Fruit fly (Drosophila melanogaster) whole organism, embryonic: ENCODE results near the gene Gk2.

ENCODE experiments used
- Abd-B ChIP-seq: fragments of 200-800 bp; sonication (Bioruptor generic); optimal IDR thresholded peaks from 2 replicates; lab custom pipeline; 2018; ENCODE audit warnings: missing biosample characterization, mild to moderate bottlenecking, missing genetic modification characterization, moderate library complexity
- Adf1 ChIP-seq: fragments of 200-800 bp; sonication (Bioruptor generic); IDR thresholded peaks from 2 replicates; pipeline ENCODE4 v1.3.6; 2022; ENCODE audit warnings: missing biosample characterization, missing genetic modification characterization
- CG10565 ChIP-seq: fragments of 200-800 bp; sonication (Bioruptor generic); optimal IDR thresholded peaks from 3 replicates; lab custom pipeline; 2016; ENCODE audit warnings: missing biosample characterization, mild to moderate bottlenecking, missing genetic modification characterization
- CG12071 ChIP-seq: fragments of 200-800 bp; sonication (Bioruptor generic); optimal IDR thresholded peaks from 3 replicates; lab custom pipeline; 2018; ENCODE audit warnings: missing biosample characterization, mild to moderate bottlenecking, missing genetic modification characterization
- CG13424 ChIP-seq: fragments of 200-800 bp; sonication (Bioruptor generic); optimal IDR thresholded peaks from 2 replicates; lab custom pipeline; 2019; ENCODE audit warnings: missing biosample characterization, mild to moderate bottlenecking, missing genetic modification characterization, moderate library complexity
- CG14667 ChIP-seq: fragments of 200-800 bp; sonication (Bioruptor generic); IDR thresholded peaks from 2 replicates; pipeline ENCODE4 v1.3.6; 2022; ENCODE audit warnings: missing biosample characterization, missing genetic modification characterization
- CG1603 ChIP-seq: fragments of 200-800 bp; sonication (Bioruptor generic); optimal IDR thresholded peaks from 2 replicates; lab custom pipeline; 2019; ENCODE audit warnings: missing biosample characterization, mild to moderate bottlenecking, missing genetic modification characterization, moderate library complexity
- CG17385 ChIP-seq: fragments of 200-800 bp; sonication (Bioruptor generic); optimal IDR thresholded peaks from 3 replicates; lab custom pipeline; 2018; ENCODE audit warnings: missing biosample characterization, mild to moderate bottlenecking, missing genetic modification characterization
- CG18011 ChIP-seq: fragments of 200-800 bp; sonication (Bioruptor generic); optimal IDR thresholded peaks from 2 replicates; lab custom pipeline; 2017; ENCODE audit warnings: missing biosample characterization, missing genetic modification characterization, mild to moderate bottlenecking, moderate library complexity, missing genotype
- CG18262 ChIP-seq: fragments of 200-800 bp; optimal IDR thresholded peaks from 3 replicates; lab custom pipeline; 2019; ENCODE audit warnings: missing biosample characterization, mild to moderate bottlenecking, missing genetic modification characterization, moderate library complexity
- CG18619 ChIP-seq: fragments of 200-800 bp; sonication (Bioruptor generic); optimal IDR thresholded peaks from 3 replicates; lab custom pipeline; 2017; ENCODE audit warnings: missing biosample characterization, mild to moderate bottlenecking, missing genetic modification characterization
- CG2678 ChIP-seq: fragments of 200-800 bp; sonication (Bioruptor generic); optimal IDR thresholded peaks from 3 replicates; lab custom pipeline; 2019; ENCODE audit warnings: missing biosample characterization, mild to moderate bottlenecking, missing genetic modification characterization, moderate library complexity
- CG31224 ChIP-seq: fragments of 200-800 bp; sonication (Bioruptor generic); IDR thresholded peaks from 2 replicates; pipeline ENCODE4 v1.3.6; 2022; ENCODE audit warnings: missing biosample characterization, missing genetic modification characterization
- CG31441 ChIP-seq: fragments of 200-800 bp; sonication (Bioruptor generic); IDR thresholded peaks from 2 replicates; pipeline ENCODE4 v1.3.6; 2022; ENCODE audit warnings: missing biosample characterization, missing genetic modification characterization
- CG34224 ChIP-seq: fragments of 200-800 bp; sonication (Bioruptor generic); IDR thresholded peaks from 3 replicates; pipeline ENCODE4 v1.3.6; 2022; ENCODE audit warnings: missing biosample characterization, missing genetic modification characterization; ENCODE audit not compliant: partially characterized antibody
- CG3726 ChIP-seq: fragments of 200-800 bp; sonication (Bioruptor generic); IDR thresholded peaks from 3 replicates; pipeline ENCODE4, ENCODE4 v1.3.6; 2022; ENCODE audit warnings: missing biosample characterization, missing genetic modification characterization
- CG4282 ChIP-seq: fragments of 200-800 bp; sonication (Bioruptor generic); optimal IDR thresholded peaks from 2 replicates; lab custom pipeline; 2016; ENCODE audit warnings: missing biosample characterization, missing genetic modification characterization
- CG4328 ChIP-seq: fragments of 200-800 bp; sonication (Bioruptor generic); optimal IDR thresholded peaks from 3 replicates; lab custom pipeline; 2017; ENCODE audit warnings: missing biosample characterization, missing genetic modification reagents, missing genetic modification characterization
- CG43689 ChIP-seq: fragments of 200-800 bp; sonication (Bioruptor generic); IDR thresholded peaks from 2 replicates; pipeline ENCODE4 v1.3.6; 2022; ENCODE audit warnings: missing biosample characterization, missing genetic modification characterization
- CG4424 ChIP-seq: fragments of 200-800 bp; sonication (Bioruptor generic); optimal IDR thresholded peaks from 3 replicates; lab custom pipeline; 2016; ENCODE audit warnings: missing biosample characterization, missing genetic modification characterization
- CG6654 ChIP-seq: fragments of 200-800 bp; sonication (Bioruptor generic); optimal IDR thresholded peaks from 2 replicates; lab custom pipeline; 2017; ENCODE audit warnings: missing biosample characterization, mild to moderate bottlenecking, missing genetic modification characterization
- CG7928 ChIP-seq: fragments of 200-800 bp; sonication (Bioruptor generic); optimal IDR thresholded peaks from 2 replicates; lab custom pipeline; 2017; ENCODE audit warnings: missing biosample characterization, mild to moderate bottlenecking, missing genetic modification characterization
- Dref ChIP-seq: fragments of 200-800 bp; sonication (Bioruptor generic); IDR thresholded peaks from 2 replicates; pipeline ENCODE4 v1.3.6; 2022; ENCODE audit warnings: missing biosample characterization, missing genetic modification characterization
- Hmx ChIP-seq: fragments of 200-800 bp; sonication (Bioruptor generic); optimal IDR thresholded peaks from 2 replicates; lab custom pipeline; 2016; ENCODE audit warnings: missing biosample characterization, missing genetic modification characterization
- Oaz ChIP-seq: fragments of 200-800 bp; sonication (Bioruptor generic); IDR thresholded peaks from 2 replicates; pipeline ENCODE4 v1.3.6; 2022; ENCODE audit warnings: missing biosample characterization, missing genetic modification characterization
- Opbp ChIP-seq: fragments of 200-800 bp; sonication (Bioruptor generic); IDR thresholded peaks from 3 replicates; pipeline ENCODE4 v1.3.6; 2022; ENCODE audit warnings: missing biosample characterization, missing genetic modification characterization; ENCODE audit not compliant: partially characterized antibody
- Rfx ChIP-seq: fragments of 200-800 bp; sonication (Bioruptor generic); IDR thresholded peaks from 2 replicates; pipeline ENCODE4 v1.3.6; 2022; ENCODE audit warnings: missing biosample characterization, missing genetic modification characterization
- Rx ChIP-seq: fragments of 200-800 bp; sonication (Bioruptor generic); IDR thresholded peaks from 2 replicates; pipeline ENCODE4 v1.3.6; 2022; ENCODE audit warnings: missing biosample characterization, missing genetic modification characterization
- Side ChIP-seq: fragments of 200-800 bp; sonication (Bioruptor generic); optimal IDR thresholded peaks from 2 replicates; lab custom pipeline; 2016; ENCODE audit warnings: missing biosample characterization, missing genetic modification characterization
- Sox102F ChIP-seq: fragments of 200-800 bp; sonication (Bioruptor generic); optimal IDR thresholded peaks from 2 replicates; lab custom pipeline; 2018; ENCODE audit warnings: missing biosample characterization, mild to moderate bottlenecking, missing genetic modification characterization, moderate library complexity
- Sry-δ ChIP-seq: fragments of 200-800 bp; sonication (Bioruptor generic); optimal IDR thresholded peaks from 2 replicates; lab custom pipeline; 2016; ENCODE audit warnings: missing biosample characterization, missing genetic modification characterization
- bowl ChIP-seq: fragments of 200-800 bp; sonication (Bioruptor generic); IDR thresholded peaks from 2 replicates; pipeline ENCODE4 v1.3.6; 2022; ENCODE audit warnings: missing biosample characterization, missing genetic modification characterization
- corto ChIP-seq: fragments of 200-800 bp; sonication (Bioruptor generic); optimal IDR thresholded peaks from 2 replicates; lab custom pipeline; 2016; ENCODE audit warnings: missing biosample characterization, mild to moderate bottlenecking, missing genetic modification characterization, moderate library complexity
- dimm ChIP-seq: fragments of 200-800 bp; sonication (Bioruptor generic); IDR thresholded peaks from 2 replicates; pipeline ENCODE4 v1.3.6; 2022; ENCODE audit warnings: missing biosample characterization, missing genetic modification characterization
- dpn ChIP-seq, 2 experiments: fragments of 200-800 bp; sonication (Bioruptor generic); optimal IDR thresholded peaks; 3 replicates each; lab custom pipeline; 2016; ENCODE audit warnings: missing biosample characterization in 2 of 2, missing genetic modification characterization in 2 of 2
- ewg ChIP-seq: fragments of 200-800 bp; sonication (Bioruptor generic); optimal IDR thresholded peaks from 3 replicates; lab custom pipeline; 2017; ENCODE audit warnings: mild to moderate bottlenecking, missing biosample characterization, missing genetic modification reagents, missing genetic modification characterization
- exex ChIP-seq: fragments of 200-800 bp; sonication (Bioruptor generic); optimal IDR thresholded peaks from 4 replicates; lab custom pipeline; 2018; ENCODE audit warnings: missing biosample characterization, mild to moderate bottlenecking, missing genetic modification characterization, moderate library complexity
- fu2 ChIP-seq: fragments of 200-800 bp; sonication (Bioruptor generic); optimal IDR thresholded peaks from 2 replicates; lab custom pipeline; 2016; ENCODE audit warnings: missing biosample characterization, missing genetic modification characterization
- gt ChIP-seq: fragments of 200-800 bp; sonication (Bioruptor generic); IDR thresholded peaks from 2 replicates; pipeline ENCODE4 v1.3.6; 2022; ENCODE audit warnings: missing biosample characterization, missing genetic modification characterization
- hbn ChIP-seq: fragments of 200-800 bp; sonication (Bioruptor generic); IDR thresholded peaks from 2 replicates; pipeline ENCODE4 v1.3.6; 2022; ENCODE audit warnings: missing biosample characterization, missing genetic modification characterization; ENCODE audit not compliant: partially characterized antibody
- kah ChIP-seq: fragments of 200-800 bp; sonication (Bioruptor generic); optimal IDR thresholded peaks from 2 replicates; lab custom pipeline; 2018; ENCODE audit warnings: missing biosample characterization, mild to moderate bottlenecking, missing genetic modification characterization
- nau ChIP-seq: fragments of 200-800 bp; sonication (Bioruptor generic); optimal IDR thresholded peaks from 3 replicates; lab custom pipeline; 2017; ENCODE audit warnings: missing biosample characterization, mild to moderate bottlenecking, missing genetic modification characterization, missing genetic modification reagents
- nmo ChIP-seq: fragments of 200-800 bp; sonication (Bioruptor generic); optimal IDR thresholded peaks from 2 replicates; lab custom pipeline; 2018; ENCODE audit warnings: missing biosample characterization, mild to moderate bottlenecking, missing genetic modification characterization, moderate library complexity
- phol ChIP-seq: fragments of 200-800 bp; sonication (Bioruptor generic); optimal IDR thresholded peaks from 3 replicates; lab custom pipeline; 2018; ENCODE audit warnings: missing biosample characterization, mild to moderate bottlenecking, missing genetic modification characterization, moderate library complexity
- pzg ChIP-seq: fragments of 200-800 bp; sonication (Bioruptor generic); optimal IDR thresholded peaks from 3 replicates; lab custom pipeline; 2018; ENCODE audit warnings: missing biosample characterization, mild to moderate bottlenecking, missing genetic modification characterization, moderate library complexity
- ro ChIP-seq: fragments of 200-800 bp; sonication (Bioruptor generic); IDR thresholded peaks from 2 replicates; pipeline ENCODE4 v1.3.6; 2022; ENCODE audit warnings: missing biosample characterization, missing genetic modification characterization
- stc ChIP-seq: fragments of 200-800 bp; sonication (Bioruptor generic); IDR thresholded peaks from 2 replicates; pipeline ENCODE4 v1.3.6; 2022; ENCODE audit warnings: missing biosample characterization, missing genetic modification characterization
- vfl ChIP-seq: fragments of 200-800 bp; sonication (Bioruptor generic); optimal IDR thresholded peaks from 2 replicates; lab custom pipeline; 2016; ENCODE audit warnings: missing biosample characterization, missing genetic modification characterization
- vnd ChIP-seq: fragments of 200-800 bp; sonication (Bioruptor generic); IDR thresholded peaks from 3 replicates; pipeline ENCODE4 v1.3.6; 2022; ENCODE audit warnings: missing biosample characterization, missing genetic modification characterization; ENCODE audit not compliant: partially characterized antibody
- wek ChIP-seq: fragments of 200-800 bp; sonication (Bioruptor generic); optimal IDR thresholded peaks from 3 replicates; lab custom pipeline; 2018; ENCODE audit warnings: missing biosample characterization, mild to moderate bottlenecking, missing genetic modification characterization, moderate library complexity
- zen ChIP-seq: fragments of 200-800 bp; sonication (Bioruptor generic); optimal IDR thresholded peaks from 3 replicates; lab custom pipeline; 2018; ENCODE audit warnings: missing biosample characterization, mild to moderate bottlenecking, missing genetic modification characterization, moderate library complexity

Gk2 gene

DNA sequence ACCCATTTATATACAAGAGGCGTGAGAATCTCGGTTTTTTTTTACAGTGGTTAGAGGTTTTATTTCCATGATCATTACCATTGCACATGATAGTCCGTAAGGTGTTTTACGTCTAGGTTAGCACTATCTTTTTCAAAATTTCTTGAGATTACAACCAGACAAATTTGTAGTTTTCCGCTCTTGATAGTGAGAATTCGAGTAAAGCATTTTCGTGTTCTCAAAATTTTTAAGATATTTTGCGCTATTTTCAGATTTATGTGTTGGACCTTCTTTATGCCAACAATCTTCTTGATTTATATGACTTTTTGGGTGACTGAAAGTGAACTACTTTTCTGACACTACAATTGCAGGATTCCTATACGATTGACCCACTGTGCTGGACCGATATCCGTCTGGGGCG, 2.9 kb downstream of the Gk2 start (continued):
- TF ChIP-seq Oaz (GFP tag; lab: Robert Waterston, UW) (no peak), exex (tag; lab: Kevin White, UChicago) (no peak), Opbp (GFP tag; lab: Robert Waterston, UW) (no peak), Sry-δ (GFP tag; lab: Kevin White, UChicago) (no peak), CG10565 (GFP tag; lab: Kevin White, UChicago) (no peak), CG4282 (GFP tag; lab: Kevin White, UChicago) (no peak), stc (GFP tag; lab: Robert Waterston, UW) (no peak), CG17385 (no peak), bowl (GFP tag; lab: Robert Waterston, UW) (no peak), nau (GFP tag; lab: Kevin White, UChicago) (no peak), Adf1 (no peak), CG43689 (GFP tag; lab: Robert Waterston, UW) (no peak), vnd (no peak), CG12071 (no peak), corto (GFP tag; lab: Kevin White, UChicago) (no peak), ro (no peak), wek (GFP tag; lab: Kevin White, UChicago) (no peak), CG34224 (no peak), gt (no peak), kah (GFP tag; lab: Kevin White, UChicago) (no peak), CG31441 (GFP tag; lab: Robert Waterston, UW) (no peak), CG18011 (no peak), CG13424 (no peak), CG7928 (GFP tag; lab: Kevin White, UChicago) (no peak), CG1603 (no peak), CG4424 (GFP tag; lab: Kevin White, UChicago) (no peak), CG31224 (GFP tag; lab: Robert Waterston, UW) (no peak), vfl (no peak), Rfx (GFP tag; lab: Robert Waterston, UW) (0 out of 2 replicates have a peak, but pooled peaks have one; percentile 14), CG4328 (GFP tag; lab: Kevin White, UChicago) (no peak), pzg (GFP tag; lab: Kevin White, UChicago) (no peak), CG3726 (no peak), CG18619 (GFP tag; lab: Kevin White, UChicago) (no peak), Abd-B (GFP tag; lab: Kevin White, UChicago) (no peak), Dref (GFP tag; lab: Robert Waterston, UW) (no peak), phol (tag; lab: Kevin White, UChicago) (peak; percentile 24), Hmx (GFP tag; lab: Kevin White, UChicago) (no peak), CG18262 (no peak), nmo (peak; percentile 18), Side (GFP tag; lab: Kevin White, UChicago) (no peak), Sox102F (GFP tag; lab: Kevin White, UChicago) (peak; percentile 36), ewg (GFP tag; lab: Kevin White, UChicago) (no peak), CG14667 (GFP tag; lab: Robert Waterston, UW) (no peak), CG2678 (peak; percentile 13), CG6654 (GFP tag; lab: Kevin White, UChicago) (no peak), dpn (GFP tag; optimal IDR thresholded peaks at IDR 0.05; lab: Kevin White, UChicago) (peak in 1 of 2 experiments; percentile 20), hbn (no peak), zen (tag; lab: Kevin White, UChicago) (no peak), fu2 (GFP tag; lab: Kevin White, UChicago) (no peak), Rx (no peak), dimm (GFP tag; lab: Robert Waterston, UW) (no peak)
